Fruit fly (Drosophila melanogaster) Kc167 (cell line): ENCODE measurements around the gene eEF1delta.

Experiments
- insv ChIP-seq: fragments of >200 bp; optimal IDR thresholded peaks from 3 replicates; lab custom pipeline; 2018; ENCODE audit warnings: missing external identifiers
- ttk ChIP-seq: sonication (Bioruptor generic); optimal IDR thresholded peaks from 2 replicates; lab custom pipeline; 2017; ENCODE audit warnings: missing external identifiers

- TF ChIP-seq insv (lab: Kevin White, UChicago) (no peak), ttk (lab: Kevin White, UChicago) (no peak)
Observed at dm6 chr2L:10277362-10277761, 45.1 kb downstream of the eEF1delta start.
